Worm (Caenorhabditis elegans) whole organism, L4/young adult: Measurements from ENCODE around the gene M05D6.3.

ENCODE experiments used
- W03F9.2 ChIP-seq: fragments of 150-350 bp; optimal IDR thresholded peaks from 2 replicates; lab custom pipeline; 2014; ENCODE audit warnings: missing biosample characterization, missing genetic modification characterization
- him-1 ChIP-seq: sonication (generic microtip); optimal IDR thresholded peaks from 2 replicates; lab custom pipeline; 2016; ENCODE audit warnings: missing genotype, missing genetic modification reagents, missing genetic modification characterization, missing compliant biosample characterization

DNA sequence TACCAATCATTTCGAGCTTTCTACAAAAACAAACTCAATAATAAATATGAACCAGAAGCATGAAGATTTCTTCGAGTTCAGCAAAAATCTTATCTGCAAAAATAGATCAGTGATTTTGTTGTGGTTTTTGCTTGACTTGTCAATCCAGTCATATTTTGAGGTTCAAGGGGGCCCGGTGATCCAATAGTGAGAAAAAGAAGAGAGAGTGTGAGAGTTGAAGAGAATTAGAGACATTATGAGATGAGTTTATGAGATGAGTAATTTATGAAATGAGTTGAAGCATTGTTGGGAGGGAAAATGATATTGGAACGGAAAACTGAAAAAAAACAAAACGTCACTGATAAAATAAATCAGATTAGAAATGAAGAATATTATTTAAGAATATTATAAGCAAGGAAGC lies 33.4 kb downstream of the M05D6.3 start, which contains the start of gene T13H5.1:
- no peak for TF ChIP-seq him-1 (tag; lab: Kevin White, UChicago)
- no peak for TF ChIP-seq W03F9.2 (tag; lab: Kevin White, UChicago)
